Fruit fly (Drosophila melanogaster): Measurements from ENCODE around the gene Pten.

Pten gene

DNA sequence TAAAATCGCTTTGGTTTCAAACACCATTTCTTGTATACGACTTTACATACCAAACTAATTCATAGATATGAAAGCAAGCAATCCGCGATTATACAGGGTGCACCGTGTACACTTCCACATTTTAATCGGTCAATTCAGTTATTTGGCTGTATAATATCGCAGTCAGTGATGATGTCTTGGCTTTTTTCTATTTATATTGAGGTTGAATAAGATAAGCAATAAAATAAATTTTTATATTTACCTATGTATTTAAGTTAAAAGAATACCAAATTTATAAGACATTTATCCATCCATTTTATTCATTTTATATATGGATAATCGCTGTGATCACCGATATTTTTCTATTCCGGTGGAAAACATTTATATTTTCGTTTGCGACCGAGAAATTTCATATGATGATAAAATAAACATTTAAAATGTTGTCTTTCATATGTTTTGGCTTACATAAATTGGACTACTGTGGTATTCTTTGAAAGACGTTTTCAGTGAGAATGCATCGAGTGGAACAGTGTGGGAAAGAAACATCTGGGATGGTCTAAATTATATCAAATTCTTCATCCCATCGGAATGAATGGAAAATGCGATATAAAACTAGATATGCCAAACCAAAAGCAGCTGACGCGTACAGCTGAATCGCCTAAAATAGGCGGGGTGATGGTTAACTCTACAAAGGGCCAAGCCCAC, 34.0 kb downstream of the Pten start, which contains the start of gene CG5708 (continued):
- no peak for TF ChIP-seq Spps (tag; optimal IDR thresholded peaks at IDR 0.05)
- TF ChIP-seq Abd-B (GFP tag; optimal IDR thresholded peaks at IDR 0.05), result peak; percentile 51
- no peak for TF ChIP-seq Kr (GFP tag; optimal IDR thresholded peaks at IDR 0.05)
- TF ChIP-seq YL-1 (GFP tag; optimal IDR thresholded peaks at IDR 0.05), result no peak
- TF ChIP-seq Usf (GFP tag; optimal IDR thresholded peaks at IDR 0.05), result no peak
- no peak for TF ChIP-seq HLHmδ (GFP tag; optimal IDR thresholded peaks at IDR 0.05)
- TF ChIP-seq Rfx (GFP tag; IDR thresholded peaks at IDR 0.05), result peak; percentile 45; the same call in 1 of the 2 replicates
- no peak for TF ChIP-seq CG17359 (tag; optimal IDR thresholded peaks at IDR 0.05)
- no peak for TF ChIP-seq CG10979 (tag; optimal IDR thresholded peaks at IDR 0.05)
- peak; percentile 5 for TF ChIP-seq lilli (GFP tag; optimal IDR thresholded peaks at IDR 0.05)
- no peak for TF ChIP-seq cad (GFP tag; optimal IDR thresholded peaks at IDR 0.05)
- no peak for TF ChIP-seq abd-A (tag; optimal IDR thresholded peaks at IDR 0.05)
- TF ChIP-seq tx (GFP tag; optimal IDR thresholded peaks at IDR 0.05), result no peak
- TF ChIP-seq C15 (GFP tag; IDR thresholded peaks at IDR 0.05), result no peak
- no peak for TF ChIP-seq NFAT (GFP tag; IDR thresholded peaks at IDR 0.05)
- no peak for TF ChIP-seq chif (GFP tag; optimal IDR thresholded peaks at IDR 0.05)
- peak; percentile 86 for TF ChIP-seq pfk (GFP tag; optimal IDR thresholded peaks at IDR 0.05)
- no peak for TF ChIP-seq tna (GFP tag; IDR thresholded peaks at IDR 0.05; ENCODE audit: partially characterized antibody)
- TF ChIP-seq gcm2 (GFP tag; optimal IDR thresholded peaks at IDR 0.05), result no peak
- no peak for TF ChIP-seq z (GFP tag; IDR thresholded peaks at IDR 0.05)
- no peak for TF ChIP-seq CG4707 (GFP tag; optimal IDR thresholded peaks at IDR 0.05)
- no peak for TF ChIP-seq peb (GFP tag; IDR thresholded peaks at IDR 0.05)
- no peak for TF ChIP-seq cas (GFP tag; IDR thresholded peaks at IDR 0.05)
- no peak for TF ChIP-seq bcd (GFP tag; optimal IDR thresholded peaks at IDR 0.05)
- TF ChIP-seq kay (GFP tag; optimal IDR thresholded peaks at IDR 0.05), result no peak
- TF ChIP-seq CG15696 (tag; optimal IDR thresholded peaks at IDR 0.05), result no peak
- TF ChIP-seq CG15514 (GFP tag; optimal IDR thresholded peaks at IDR 0.05), result peak; percentile 30
- TF ChIP-seq CG17385 (GFP tag; optimal IDR thresholded peaks at IDR 0.05), result no peak
- no peak for TF ChIP-seq Asciz (GFP tag; optimal IDR thresholded peaks at IDR 0.05)
- no peak for TF ChIP-seq CG33557 (GFP tag; optimal IDR thresholded peaks at IDR 0.05)
- no peak for TF ChIP-seq CG1602 (GFP tag; optimal IDR thresholded peaks at IDR 0.05)
- TF ChIP-seq jigr1 (GFP tag; IDR thresholded peaks at IDR 0.05), result no peak
- no peak for TF ChIP-seq usp (GFP tag; optimal IDR thresholded peaks at IDR 0.05)
- TF ChIP-seq CG12219 (GFP tag; optimal IDR thresholded peaks at IDR 0.05), result no peak
- no peak for TF ChIP-seq CG9215 (GFP tag; IDR thresholded peaks at IDR 0.05)
- no peak for TF ChIP-seq tio (GFP tag; optimal IDR thresholded peaks at IDR 0.05)
- no peak for TF ChIP-seq Blimp-1 (GFP tag; optimal IDR thresholded peaks at IDR 0.05)
- TF ChIP-seq CG32767 (GFP tag; IDR thresholded peaks at IDR 0.05), result no peak
- TF ChIP-seq cwo (GFP tag; optimal IDR thresholded peaks at IDR 0.05), result no peak
- TF ChIP-seq pb (GFP tag; optimal IDR thresholded peaks at IDR 0.05), result no peak
- TF ChIP-seq CG16815 (GFP tag; optimal IDR thresholded peaks at IDR 0.05), result no peak
- TF ChIP-seq tup (GFP tag; optimal IDR thresholded peaks at IDR 0.05), result no peak
- no peak for TF ChIP-seq Max (GFP tag; optimal IDR thresholded peaks at IDR 0.05)
- TF ChIP-seq Ptx1 (GFP tag; IDR thresholded peaks at IDR 0.05), result no peak
- no peak for TF ChIP-seq dati (GFP tag; IDR thresholded peaks at IDR 0.05)
- TF ChIP-seq CG6683 (GFP tag; optimal IDR thresholded peaks at IDR 0.05), result no peak
- TF ChIP-seq vvl (GFP tag; IDR thresholded peaks at IDR 0.05), result 0 out of 2 replicates have a peak, but pooled peaks have one; percentile 42
- TF ChIP-seq CG12942 (GFP tag; optimal IDR thresholded peaks at IDR 0.05), result no peak
- TF ChIP-seq CG5180 (GFP tag; optimal IDR thresholded peaks at IDR 0.05), result no peak
- TF ChIP-seq CG14860 (GFP tag; IDR thresholded peaks at IDR 0.05; ENCODE audit: partially characterized antibody), result no peak
